Worm (Caenorhabditis elegans): ENCODE results near the gene R10H10.4.

The R10H10.4 gene

ce11 chrIV:10398244-10398643 is 3.5 kb upstream of the R10H10.4 start:
- TF ChIP-seq sma-9 (GFP tag; optimal IDR thresholded peaks at IDR 0.05) (peak; percentile 13), sma-9 (tag; optimal IDR thresholded peaks at IDR 0.05) (no peak), nhr-77 (tag; optimal IDR thresholded peaks at IDR 0.05) (no peak), mab-5 (tag; optimal IDR thresholded peaks at IDR 0.05) (no peak), lsy-2 (tag; optimal IDR thresholded peaks at IDR 0.05) (peak in 1 of 2 experiments; percentile 6), unc-55 (GFP tag; optimal IDR thresholded peaks at IDR 0.05) (no peak), sem-4 (tag; optimal IDR thresholded peaks at IDR 0.05) (peak; percentile 36), C34F6.9 (tag; optimal IDR thresholded peaks at IDR 0.05) (peak; percentile 15)

DNA sequence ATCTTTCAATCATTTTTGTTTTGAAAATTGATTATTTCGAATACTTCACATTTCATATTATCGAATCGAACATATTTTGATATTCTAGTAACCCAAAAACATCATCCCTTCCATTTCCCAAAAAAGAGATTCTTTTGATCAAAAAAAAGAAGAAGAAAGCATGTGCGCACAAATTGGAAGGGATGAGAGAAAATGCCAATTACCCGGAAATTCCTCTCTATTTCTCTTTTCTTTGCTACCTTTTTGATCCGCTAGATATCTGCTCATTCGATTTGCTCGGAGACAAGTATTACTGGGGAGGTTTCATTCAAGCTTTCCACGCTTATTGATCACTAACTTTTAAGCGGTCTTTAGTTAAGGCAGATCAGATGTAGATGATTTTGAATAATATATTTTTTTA is 2.1 kb upstream of the R10H10.4 start:
- TF ChIP-seq dmd-4 (tag; optimal IDR thresholded peaks at IDR 0.05) (no peak), C34F6.9 (tag; optimal IDR thresholded peaks at IDR 0.05) (peak; percentile 3)

- TF ChIP-seq mbf-1 (tag; optimal IDR thresholded peaks at IDR 0.05) (no peak), nhr-23 (tag; optimal IDR thresholded peaks at IDR 0.05) (no peak), elt-3 (tag; optimal IDR thresholded peaks at IDR 0.05) (no peak), ZK546.5 (tag; optimal IDR thresholded peaks at IDR 0.05) (no peak), unc-55 (GFP tag; optimal IDR thresholded peaks at IDR 0.05) (no peak), nhr-10 (tag; optimal IDR thresholded peaks at IDR 0.05) (no peak), C34F6.9 (tag; optimal IDR thresholded peaks at IDR 0.05) (no peak), sma-3 (GFP tag; optimal IDR thresholded peaks at IDR 0.05) (no peak), alr-1 (tag; optimal IDR thresholded peaks at IDR 0.05) (no peak), snpc-4 (tag; optimal IDR thresholded peaks at IDR 0.05) (no peak), nhr-129 (tag; optimal IDR thresholded peaks at IDR 0.05) (no peak), peb-1 (tag; optimal IDR thresholded peaks at IDR 0.05) (no peak), crh-2 (tag; optimal IDR thresholded peaks at IDR 0.05) (no peak), ceh-16 (tag; optimal IDR thresholded peaks at IDR 0.05) (no peak)
These were observed 2.9 kb downstream of the R10H10.4 start, which contains the start of gene spe-26 for ce11 chrIV:10391827-10392226. Gene spe-26 (minus strand): TSS chrIV:10391927.

DNA sequence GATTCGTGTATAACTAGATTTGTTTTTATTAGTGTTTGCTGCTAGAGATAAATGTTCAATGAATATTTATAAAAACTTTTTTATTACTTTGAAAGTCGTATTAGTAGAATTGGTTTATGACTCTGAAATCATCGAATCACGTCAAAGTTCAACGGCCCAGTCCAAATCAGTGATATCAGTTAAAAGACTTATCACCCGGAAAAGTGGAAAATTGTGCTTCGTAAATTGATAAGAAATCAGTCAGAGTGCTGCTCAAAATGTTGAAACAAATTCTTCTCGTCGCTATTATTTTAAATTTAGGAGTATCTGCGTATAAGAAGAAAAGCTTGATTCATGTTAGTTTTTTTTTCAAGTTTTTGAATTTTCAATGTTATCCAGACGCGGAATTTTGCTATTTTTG is 6.5 kb downstream of the R10H10.4 start, which contains the start of gene R10H10.3:
TSS of gene R10H10.3 (plus strand) at position 243 of the 400 bp plus-strand sequence.
- TF ChIP-seq ceh-16 (tag; optimal IDR thresholded peaks at IDR 0.05) = no peak
- TF ChIP-seq unc-62 (GFP tag; optimal IDR thresholded peaks at IDR 0.05) = no peak
- no peak for TF ChIP-seq nhr-12 (tag; optimal IDR thresholded peaks at IDR 0.05)
- peak; percentile 89 for TF ChIP-seq fos-1 (tag; optimal IDR thresholded peaks at IDR 0.05)
- no peak for TF ChIP-seq crh-2 (tag; optimal IDR thresholded peaks at IDR 0.05)
- no peak for TF ChIP-seq ztf-1 (GFP tag; conservative IDR thresholded peaks at IDR 0.05)
- TF ChIP-seq nhr-23 (tag; optimal IDR thresholded peaks at IDR 0.05) = no peak

DNA sequence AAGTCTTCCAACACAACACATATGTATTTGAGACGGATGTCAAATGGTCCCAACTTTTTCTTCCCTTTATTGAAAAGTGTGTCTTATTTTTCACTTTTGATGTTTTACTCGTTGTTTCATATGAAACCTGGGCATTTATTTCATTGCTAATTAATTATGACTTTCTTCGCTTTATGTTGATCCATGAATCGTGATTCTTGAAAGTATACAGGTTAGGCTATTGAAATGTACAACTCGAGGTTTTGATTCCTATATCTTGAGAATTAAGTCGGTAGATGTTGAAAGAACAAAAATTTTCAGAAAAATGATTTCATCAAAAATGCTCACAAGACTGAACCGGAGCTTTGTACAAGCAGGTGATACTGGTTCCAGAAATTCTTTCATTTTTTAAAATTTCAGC is 7.6 kb downstream of the R10H10.4 start, which contains the start of gene nfu-1:
TSS of gene nfu-1 (plus strand) at position 301 of the 400 bp plus-strand sequence.
- TF ChIP-seq sma-3 (GFP tag; optimal IDR thresholded peaks at IDR 0.05) (no peak), ztf-11 (tag; optimal IDR thresholded peaks at IDR 0.05) (no peak), nhr-237 (tag; optimal IDR thresholded peaks at IDR 0.05) (no peak), nhr-77 (tag; optimal IDR thresholded peaks at IDR 0.05) (no peak)

DNA sequence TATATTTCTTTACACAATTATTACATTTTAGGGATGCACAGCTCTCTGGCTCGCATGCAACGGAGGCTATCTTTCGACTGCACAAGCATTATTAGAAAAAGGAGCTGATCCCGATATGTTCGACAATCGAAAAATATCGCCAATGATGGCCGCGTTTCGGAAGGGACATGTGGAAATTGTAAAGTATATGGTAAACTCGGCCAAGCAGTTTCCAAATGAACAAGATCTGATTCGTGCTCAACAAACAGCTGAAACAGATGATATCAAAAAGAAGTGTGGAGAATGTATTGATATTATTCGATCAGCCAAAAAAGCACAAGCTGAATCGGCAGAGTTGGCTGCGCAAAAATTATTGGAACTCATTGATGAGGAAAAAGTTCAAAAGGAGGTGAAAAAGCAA is 11.9 kb downstream of the R10H10.4 start:
- TF ChIP-seq nhr-6 (tag; optimal IDR thresholded peaks at IDR 0.05) (no peak), Y55F3AM.14 (GFP tag; optimal IDR thresholded peaks at IDR 0.05) (no peak), unc-39 (tag; optimal IDR thresholded peaks at IDR 0.05) (no peak), gmeb-1 (tag; optimal IDR thresholded peaks at IDR 0.05) (no peak), ceh-16 (tag; optimal IDR thresholded peaks at IDR 0.05) (no peak), ztf-11 (tag; optimal IDR thresholded peaks at IDR 0.05) (no peak), nhr-129 (tag; optimal IDR thresholded peaks at IDR 0.05) (no peak), nhr-10 (tag; optimal IDR thresholded peaks at IDR 0.05) (no peak), unc-62 (GFP tag; optimal IDR thresholded peaks at IDR 0.05) (no peak), sma-3 (GFP tag; optimal IDR thresholded peaks at IDR 0.05) (no peak), alr-1 (tag; optimal IDR thresholded peaks at IDR 0.05) (no peak), zag-1 (tag; optimal IDR thresholded peaks at IDR 0.05) (no peak), nhr-77 (tag; optimal IDR thresholded peaks at IDR 0.05) (no peak), nhr-237 (tag; optimal IDR thresholded peaks at IDR 0.05) (no peak)

All from whole organism, L2 larva.